Fruit fly (Drosophila melanogaster) whole organism, adult: Measurements from ENCODE around the gene CG9395.

Experiments used
- cic ChIP-seq: fragments of 200-800 bp; sonication (Bioruptor generic); optimal IDR thresholded peaks from 2 replicates; lab custom pipeline; 2017; ENCODE audit warnings: missing biosample characterization, mild to moderate bottlenecking, missing genetic modification characterization, moderate library complexity
- cnc ChIP-seq, 2 experiments: fragments of >200 bp; optimal IDR thresholded peaks; 2 replicates each; lab custom pipeline; 2017

dm6 chr2L:13349237-13349902 is 5.5 kb downstream of the CG9395 start:
- TF ChIP-seq cnc (optimal IDR thresholded peaks at IDR 0.05; lab: Kevin White, UChicago): no peak
- TF ChIP-seq cic (GFP tag; lab: Kevin White, UChicago): no peak
